Worm (Caenorhabditis elegans) whole organism, midembryonic: ENCODE measurements around the gene B0334.10.

Experiments
- klf-2 ChIP-seq: fragments of 200-800 bp; sonication (Bioruptor generic); conservative IDR thresholded peaks from 2 replicates; pipeline ENCODE4 v1.3.6; 2022; ENCODE audit warnings: missing genetic modification reagents, missing genetic modification characterization, missing compliant biosample characterization
- ref-1 ChIP-seq: fragments of 200-800 bp; sonication (Bioruptor generic); conservative IDR thresholded peaks from 2 replicates; pipeline ENCODE4 v1.3.6; 2022; ENCODE audit warnings: missing genetic modification reagents, missing genetic modification characterization, missing compliant biosample characterization
- ztf-29 ChIP-seq: fragments of 200-800 bp; sonication (Bioruptor generic); IDR thresholded peaks from 2 replicates; pipeline ENCODE4 v1.3.6; 2022; ENCODE audit warnings: missing genetic modification reagents, missing genetic modification characterization, missing compliant biosample characterization

DNA sequence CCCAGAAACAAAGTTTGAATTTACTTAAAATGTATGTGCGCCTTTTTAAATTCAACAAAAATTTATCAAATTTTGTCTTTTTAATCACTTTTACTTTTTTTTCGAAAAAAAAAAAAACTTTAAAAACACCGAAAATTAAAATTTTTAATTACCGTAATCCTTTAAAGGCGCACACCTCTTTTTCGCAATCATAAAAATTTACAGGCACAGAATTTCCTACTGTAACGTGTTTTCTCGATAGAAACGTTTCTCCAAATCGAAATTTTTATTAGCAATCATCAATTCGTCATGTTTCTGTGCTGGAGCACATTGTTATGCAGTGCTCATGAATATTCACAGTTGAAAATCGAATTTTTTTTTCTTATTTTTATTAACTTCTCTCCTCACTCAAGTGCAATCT is 18.2 kb downstream of the B0334.10 start:
- TF ChIP-seq ztf-29 (GFP tag; lab: Robert Waterston, UW), result no peak
- TF ChIP-seq ref-1, result no peak
- TF ChIP-seq klf-2 (GFP tag; lab: Robert Waterston, UW), result no peak
